Worm (Caenorhabditis elegans): ENCODE measurements around the gene C04A11.1.
A peak's percentile ranks its signal among the peaks of the same experiment; 100 is the strongest.

C04A11.1 gene

DNA sequence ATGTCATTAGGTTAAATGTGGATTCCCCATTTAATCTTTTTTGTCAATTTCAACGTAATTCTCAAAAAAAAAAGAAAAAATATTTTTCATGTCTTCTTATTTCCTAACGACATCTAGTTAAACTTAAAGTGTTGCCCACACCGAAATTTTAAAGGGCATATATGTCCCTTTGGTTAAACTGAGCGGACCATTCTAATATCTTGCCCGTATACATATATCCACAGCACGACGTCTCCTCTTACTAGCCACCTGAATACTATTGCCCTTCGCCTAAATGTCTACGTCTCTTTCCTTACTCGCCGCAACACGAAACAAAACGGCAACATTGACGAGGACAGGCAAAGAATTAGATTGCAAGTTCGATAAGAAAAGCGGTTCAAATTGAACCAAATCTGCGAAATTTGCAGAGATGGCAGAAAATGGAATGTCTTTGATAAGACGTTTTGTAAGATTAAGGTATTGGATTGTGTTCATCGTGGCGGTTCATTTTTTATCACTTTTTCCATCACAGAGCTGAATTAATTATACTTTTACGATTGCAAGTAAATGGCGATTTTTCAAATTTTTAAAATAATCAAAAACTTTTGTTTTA is 40.4 kb downstream of the C04A11.1 start (continued):
- TF ChIP-seq T20F7.1 (GFP tag; optimal IDR thresholded peaks at IDR 0.05) (peak; percentile 94), nhr-102 (tag; optimal IDR thresholded peaks at IDR 0.05) (peak; percentile 100), Y75B8A.6 (GFP tag; IDR thresholded peaks at IDR 0.05) (no peak), sdz-12 (GFP tag; optimal IDR thresholded peaks at IDR 0.05) (peak; percentile 72), zip-11 (GFP tag; IDR thresholded peaks at IDR 0.05) (no peak), madf-9 (GFP tag; conservative IDR thresholded peaks at IDR 0.05) (peak; percentile 98), fos-1 (tag; optimal IDR thresholded peaks at IDR 0.05) (peak; percentile 96), lsy-2 (tag; optimal IDR thresholded peaks at IDR 0.05) (peak; percentile 95 to 97), ztf-11 (tag; optimal IDR thresholded peaks at IDR 0.05) (peak; percentile 98), zfp-2 (tag; optimal IDR thresholded peaks at IDR 0.05) (peak; percentile 90), ceh-32 (tag; optimal IDR thresholded peaks at IDR 0.05; ENCODE audit: poor library complexity) (peak; percentile 92), dpl-1 (GFP tag; optimal IDR thresholded peaks at IDR 0.05) (peak; percentile 77), nhr-77 (tag; optimal IDR thresholded peaks at IDR 0.05) (peak; percentile 99), attf-4 (tag; optimal IDR thresholded peaks at IDR 0.05) (peak; percentile 70), tag-97 (GFP tag; IDR thresholded peaks at IDR 0.05) (peak; percentile 95)

DNA sequence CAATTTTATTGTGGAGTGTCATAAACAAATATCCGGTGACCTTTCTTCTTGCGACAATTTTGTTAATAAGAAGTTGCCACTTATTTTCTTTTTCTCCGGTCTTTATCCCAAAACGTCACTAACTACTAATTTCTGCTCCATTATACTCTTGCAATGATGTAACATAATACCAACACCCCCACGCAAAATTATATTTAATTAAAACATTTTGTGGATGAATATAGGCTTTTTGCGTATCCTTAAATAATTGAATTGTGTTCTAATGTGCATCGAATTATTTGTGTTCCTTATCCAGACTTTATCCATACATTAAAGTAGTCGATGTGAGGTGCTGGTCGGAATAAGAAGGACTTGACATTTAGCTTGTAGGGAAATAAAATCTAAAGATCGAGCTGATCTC is 42.6 kb downstream of the C04A11.1 start:
- TF ChIP-seq snpc-1.2 (GFP tag; IDR thresholded peaks at IDR 0.05), result no peak
- no peak for TF ChIP-seq jun-1 (tag; optimal IDR thresholded peaks at IDR 0.05)

DNA sequence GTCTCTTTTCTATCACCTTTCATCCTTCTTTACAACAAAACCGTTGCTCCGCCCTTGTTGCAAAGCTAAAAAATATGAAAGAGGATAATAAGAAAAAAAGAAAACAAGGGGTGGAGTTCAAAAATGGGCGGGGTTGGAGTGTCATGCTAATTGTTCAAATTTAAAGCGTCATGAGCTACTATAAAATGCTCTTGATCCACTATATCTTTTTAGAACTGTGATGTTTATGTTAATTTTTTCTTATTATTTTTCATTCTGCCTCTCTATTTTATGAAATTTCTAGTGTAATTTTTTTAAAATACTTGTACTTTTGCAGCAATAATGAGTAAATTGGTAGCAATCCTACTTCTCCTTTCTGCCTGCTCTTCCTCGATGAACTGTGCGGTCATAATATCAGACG is 46.3 kb downstream of the C04A11.1 start, which contains the start of gene K02D3.1:
Gene K02D3.1 (plus strand): TSS at position 301 of the 400 bp plus-strand sequence.
- TF ChIP-seq F49E8.2 (tag; optimal IDR thresholded peaks at IDR 0.05; ENCODE audit: borderline replicate concordance), result no peak
- peak in 1 of 2 experiments; percentile 32 for TF ChIP-seq unc-62 (GFP tag; optimal IDR thresholded peaks at IDR 0.05 in 1 of 2)
- TF ChIP-seq unc-62 (tag; optimal IDR thresholded peaks at IDR 0.05), result no peak

DNA sequence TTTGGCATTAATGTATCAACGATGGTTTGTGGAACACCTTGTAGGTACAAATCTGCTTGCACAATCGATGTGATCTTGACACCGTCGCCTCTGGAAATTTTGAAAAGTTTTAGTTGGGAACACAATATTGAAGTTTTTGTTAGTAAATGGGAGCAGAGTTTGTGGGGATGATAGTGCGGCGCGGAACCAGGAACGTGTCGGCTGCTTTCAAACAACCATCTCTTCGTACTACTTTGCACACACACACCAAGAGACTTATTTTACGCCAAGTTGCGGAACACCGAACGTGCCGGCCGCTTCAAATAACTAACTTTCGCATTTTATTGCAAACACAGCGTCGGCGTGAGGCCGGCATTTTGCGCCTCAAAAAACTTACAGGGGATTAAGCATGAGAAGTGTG is 48.8 kb downstream of the C04A11.1 start:
- TF ChIP-seq unc-62 (GFP tag; optimal IDR thresholded peaks at IDR 0.05 in 1 of 2) (no peak), unc-62 (tag; optimal IDR thresholded peaks at IDR 0.05) (no peak), madf-9 (GFP tag; conservative IDR thresholded peaks at IDR 0.05) (no peak), arid-1 (GFP tag; conservative IDR thresholded peaks at IDR 0.05) (no peak), mdl-1 (tag; optimal IDR thresholded peaks at IDR 0.05) (no peak), Y48G9A.11 (GFP tag; IDR thresholded peaks at IDR 0.05) (no peak), nhr-41 (GFP tag; IDR thresholded peaks at IDR 0.05) (no peak), ztf-7 (tag; optimal IDR thresholded peaks at IDR 0.05) (no peak), R02D3.7 (tag; optimal IDR thresholded peaks at IDR 0.05) (no peak), tra-1 (GFP tag; IDR thresholded peaks at IDR 0.05) (no peak)

DNA sequence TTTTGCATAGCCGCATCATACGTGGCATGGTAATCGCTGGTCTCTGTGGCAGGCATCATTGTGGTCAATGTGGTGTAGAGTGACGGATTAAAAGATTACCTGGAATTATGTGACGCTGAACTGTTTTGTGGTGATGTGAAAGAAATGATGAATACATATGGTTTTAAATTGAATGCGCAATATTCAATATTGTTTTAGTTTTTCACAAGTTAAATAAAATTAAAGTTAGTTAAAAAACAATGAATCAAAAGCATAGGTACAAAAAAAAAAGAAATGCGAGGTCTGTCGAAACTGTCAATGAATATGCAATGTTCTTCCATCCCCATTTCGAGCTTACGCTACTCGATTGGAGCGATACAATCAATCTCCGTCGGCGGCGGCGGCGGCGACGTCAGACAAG is 51.6 kb downstream of the C04A11.1 start, which contains the start of gene K02D3.2:
Gene K02D3.2 (minus strand): TSS at position 101 of the 400 bp plus-strand sequence.
- TF ChIP-seq rbr-2 (tag; optimal IDR thresholded peaks at IDR 0.05) (no peak), T20F7.1 (GFP tag; optimal IDR thresholded peaks at IDR 0.05) (no peak), aha-1 (tag) (no peak), unc-62 (GFP tag; optimal IDR thresholded peaks at IDR 0.05 in 1 of 2) (no peak), unc-62 (tag; optimal IDR thresholded peaks at IDR 0.05) (no peak), ceh-28 (tag; optimal IDR thresholded peaks at IDR 0.05) (no peak), lsy-2 (tag; optimal IDR thresholded peaks at IDR 0.05) (no peak), ztf-7 (tag; optimal IDR thresholded peaks at IDR 0.05) (no peak), madf-9 (GFP tag; conservative IDR thresholded peaks at IDR 0.05) (no peak), set-16 (GFP tag; IDR thresholded peaks at IDR 0.05) (no peak), lir-3 (tag; optimal IDR thresholded peaks at IDR 0.05) (no peak)

Measured in whole organism, L4 larva.